Worm (Caenorhabditis elegans) whole organism, L1 larva: ENCODE results near the gene F55G7.4.

Experiments used
- aly-2 ChIP-seq: fragments of 150-350 bp; optimal IDR thresholded peaks from 2 replicates; lab custom pipeline; 2014; ENCODE audit warnings: missing biosample characterization, missing genetic modification characterization
- elt-2 ChIP-seq: sonication (generic microtip); optimal IDR thresholded peaks from 2 replicates; lab custom pipeline; 2016; ENCODE audit warnings: missing genetic modification characterization, mild to moderate bottlenecking, inconsistent platforms, missing compliant biosample characterization, missing genetic modification reagents
- fkh-10 ChIP-seq: sonication (generic microtip); optimal IDR thresholded peaks from 2 replicates; lab custom pipeline; 2017; ENCODE audit warnings: missing biosample characterization, missing genetic modification reagents, missing genetic modification characterization
- nhr-11 ChIP-seq: fragments of 150-350 bp; optimal IDR thresholded peaks from 2 replicates; lab custom pipeline; 2014; ENCODE audit warnings: missing biosample characterization, missing genetic modification characterization
- nhr-12 ChIP-seq: sonication (generic microtip); optimal IDR thresholded peaks from 2 replicates; lab custom pipeline; 2017; ENCODE audit warnings: missing biosample characterization, missing genetic modification characterization
- nhr-19 ChIP-seq: fragments of 200-800 bp; sonication (Bioruptor generic); conservative IDR thresholded peaks from 2 replicates; pipeline ENCODE4 v1.3.6; 2022; ENCODE audit warnings: missing genetic modification characterization, missing compliant biosample characterization
- nhr-28 ChIP-seq: fragments of 150-350 bp; optimal IDR thresholded peaks from 2 replicates; lab custom pipeline; 2014; ENCODE audit warnings: missing biosample characterization, missing genetic modification characterization
- nhr-76 ChIP-seq: sonication (generic microtip); optimal IDR thresholded peaks from 2 replicates; lab custom pipeline; 2017; ENCODE audit warnings: missing biosample characterization, missing genetic modification characterization
- snpc-4 ChIP-seq: fragments of 150-350 bp; optimal IDR thresholded peaks from 2 replicates; lab custom pipeline; 2014; ENCODE audit warnings: missing biosample characterization, missing genetic modification characterization
- xbp-1 ChIP-seq: sonication (generic microtip); optimal IDR thresholded peaks from 2 replicates; lab custom pipeline; 2016; ENCODE audit warnings: missing genetic modification characterization, missing compliant biosample characterization

DNA sequence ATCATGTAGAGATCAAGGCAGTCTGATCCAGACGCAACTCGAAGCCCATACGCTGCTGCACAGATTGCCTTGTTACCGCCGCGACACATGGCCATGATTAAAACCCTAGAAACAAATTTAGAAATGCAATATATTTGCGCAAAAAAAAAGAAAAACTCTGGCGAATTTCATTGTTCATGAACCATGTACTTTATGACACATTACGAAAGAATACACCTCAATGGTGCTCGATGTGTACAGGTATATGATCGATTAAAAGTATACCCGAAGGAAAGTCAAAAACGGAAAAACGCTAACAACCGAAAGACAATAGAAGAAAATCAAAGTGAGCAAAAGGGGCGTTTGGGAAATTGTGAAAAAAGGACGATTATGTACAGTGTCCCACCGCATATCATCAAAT is 35.4 kb upstream of the F55G7.4 start, which contains the start of gene Y62H9A.8:
- TF ChIP-seq nhr-76 (tag; lab: Kevin White, UChicago) (no peak), nhr-19 (GFP tag; lab: Robert Waterston, UW) (no peak), elt-2 (tag; lab: Kevin White, UChicago) (no peak), xbp-1 (tag; lab: Kevin White, UChicago) (no peak), aly-2 (tag; lab: Kevin White, UChicago) (no peak), fkh-10 (GFP tag; lab: Kevin White, UChicago) (no peak), nhr-12 (tag; lab: Kevin White, UChicago) (no peak), nhr-28 (no peak), snpc-4 (tag; lab: Kevin White, UChicago) (no peak), nhr-11 (tag; lab: Kevin White, UChicago) (no peak)
